Fruit fly (Drosophila melanogaster) whole organism, wandering third instar larva: ENCODE measurements around the gene CG7906.
A peak's percentile ranks its signal among the peaks of the same experiment; 100 is the strongest.

ENCODE experiments used
- Abd-B ChIP-seq: fragments of >200 bp; optimal IDR thresholded peaks from 2 replicates; lab custom pipeline; 2017; ENCODE audit warnings: missing biosample characterization, missing genetic modification characterization
- CG32264 ChIP-seq: fragments of 200-800 bp; sonication (Bioruptor generic); optimal IDR thresholded peaks from 2 replicates; lab custom pipeline; 2016; ENCODE audit warnings: missing biosample characterization, missing genetic modification characterization
- CG9705 ChIP-seq: fragments of 200-800 bp; sonication (Bioruptor generic); optimal IDR thresholded peaks from 2 replicates; lab custom pipeline; 2018; ENCODE audit warnings: missing biosample characterization, mild to moderate bottlenecking, missing genetic modification characterization
- CrebA ChIP-seq: fragments of 200-800 bp; sonication (Bioruptor generic); optimal IDR thresholded peaks from 2 replicates; lab custom pipeline; 2016; ENCODE audit warnings: missing biosample characterization, mild to moderate bottlenecking, missing genetic modification characterization, borderline replicate concordance
- Dfd ChIP-seq: fragments of >200 bp; optimal IDR thresholded peaks from 2 replicates; lab custom pipeline; 2017; ENCODE audit warnings: missing biosample characterization, missing genetic modification characterization
- Dif ChIP-seq: fragments of 200-275, 200-300 bp; sonication (Bioruptor generic); optimal IDR thresholded peaks from 2 replicates; lab custom pipeline; 2018; ENCODE audit warnings: missing biosample characterization, missing genetic modification characterization; ENCODE audit not compliant: partially characterized antibody
- HLH106 ChIP-seq: fragments of 200-800 bp; optimal IDR thresholded peaks from 3 replicates; lab custom pipeline; 2019; ENCODE audit warnings: missing biosample characterization, mild to moderate bottlenecking, missing genetic modification characterization, moderate library complexity
- Hnf4 ChIP-seq: fragments of 200-800 bp; sonication (Bioruptor generic); optimal IDR thresholded peaks from 2 replicates; lab custom pipeline; 2016; ENCODE audit warnings: missing biosample characterization, mild to moderate bottlenecking, missing genetic modification characterization
- Hr78 ChIP-seq: fragments of >200 bp; optimal IDR thresholded peaks from 2 replicates; lab custom pipeline; 2017; ENCODE audit warnings: missing biosample characterization, missing genetic modification characterization
- Hr83 ChIP-seq: fragments of 200-300 bp; sonication (Bioruptor generic); optimal IDR thresholded peaks from 2 replicates; lab custom pipeline; 2016; ENCODE audit warnings: missing biosample characterization, mild to moderate bottlenecking, missing genetic modification characterization, moderate library complexity; ENCODE audit not compliant: poor library complexity, severe bottlenecking
- Jra ChIP-seq: sonication (Bioruptor generic); optimal IDR thresholded peaks from 2 replicates; lab custom pipeline; 2016; ENCODE audit warnings: missing biosample characterization, missing genetic modification characterization
- Mio ChIP-seq: sonication (Bioruptor generic); optimal IDR thresholded peaks from 2 replicates; lab custom pipeline; 2016; ENCODE audit warnings: missing biosample characterization, missing genetic modification characterization
- Myc ChIP-seq: fragments of >200 bp; optimal IDR thresholded peaks from 2 replicates; lab custom pipeline; 2017
- N ChIP-seq: fragments of >200 bp; optimal IDR thresholded peaks from 2 replicates; lab custom pipeline; 2018; ENCODE audit warnings: missing biosample characterization, missing external identifiers, missing genetic modification characterization
- OdsH ChIP-seq: fragments of 200-800 bp; sonication (Bioruptor generic); optimal IDR thresholded peaks from 2 replicates; lab custom pipeline; 2016; ENCODE audit warnings: missing biosample characterization, mild to moderate bottlenecking, missing genetic modification characterization
- Rel ChIP-seq, 2 experiments: fragments of 200-800 bp; sonication (Bioruptor generic) in 1 of 2; optimal IDR thresholded peaks; 2 replicates in 1 of 2; 3 replicates in 1 of 2; lab custom pipeline; 2016 to 2019; ENCODE audit warnings: mild to moderate bottlenecking in 2 of 2, missing biosample characterization in 2 of 2, missing genetic modification characterization in 2 of 2, moderate library complexity in 1 of 2
- Sp1 ChIP-seq: fragments of 200-800 bp; sonication (Bioruptor generic); optimal IDR thresholded peaks from 3 replicates; lab custom pipeline; 2019; ENCODE audit warnings: missing biosample characterization, mild to moderate bottlenecking, missing genetic modification characterization, moderate library complexity
- Vsx2 ChIP-seq: fragments of 200-300, 225-300 bp; sonication (Bioruptor generic); optimal IDR thresholded peaks from 2 replicates; lab custom pipeline; 2018; ENCODE audit warnings: missing biosample characterization, missing genetic modification characterization; ENCODE audit not compliant: partially characterized antibody
- br ChIP-seq: fragments of 200-800 bp; sonication (Bioruptor generic); optimal IDR thresholded peaks from 2 replicates; lab custom pipeline; 2016; ENCODE audit warnings: missing biosample characterization, missing genetic modification characterization
- brk ChIP-seq: fragments of 200-800 bp; sonication (Bioruptor generic); optimal IDR thresholded peaks from 2 replicates; lab custom pipeline; 2016; ENCODE audit warnings: missing biosample characterization, mild to moderate bottlenecking, missing genetic modification characterization
- dl ChIP-seq, 2 experiments: fragments of 175-275, 200-275 bp in 1 of 2; fragments of 200-275 bp in 1 of 2; sonication (Bioruptor generic); optimal IDR thresholded peaks; lab custom pipeline; 2018; ENCODE audit warnings: mild to moderate bottlenecking in 2 of 2, missing biosample characterization in 2 of 2, missing genetic modification characterization in 2 of 2, moderate library complexity in 2 of 2; ENCODE audit not compliant: partially characterized antibody in 2 of 2, insufficient read depth in 1 of 2
- dmrt93B ChIP-seq: fragments of 200-800 bp; sonication (Bioruptor generic); optimal IDR thresholded peaks from 2 replicates; lab custom pipeline; 2018; ENCODE audit warnings: missing biosample characterization, mild to moderate bottlenecking, missing genetic modification characterization
- dsf ChIP-seq: sonication (Bioruptor generic); optimal IDR thresholded peaks from 2 replicates; lab custom pipeline; 2016; ENCODE audit warnings: missing biosample characterization, missing genetic modification characterization, borderline replicate concordance
- ey ChIP-seq: fragments of 200-800 bp; sonication (Bioruptor generic); optimal IDR thresholded peaks from 2 replicates; lab custom pipeline; 2016; ENCODE audit warnings: missing biosample characterization, missing genetic modification characterization
- foxo ChIP-seq, 2 experiments: fragments of 200-800 bp; sonication (Bioruptor generic); optimal IDR thresholded peaks; 2 replicates in 1 of 2; 3 replicates in 1 of 2; lab custom pipeline; 2016 to 2017; ENCODE audit warnings: missing biosample characterization in 2 of 2, missing genetic modification characterization in 2 of 2
- fru ChIP-seq: fragments of 200-800 bp; sonication (Bioruptor generic); optimal IDR thresholded peaks from 3 replicates; lab custom pipeline; 2016; ENCODE audit warnings: missing biosample characterization, mild to moderate bottlenecking, missing genetic modification characterization
- h ChIP-seq: fragments of 200-800 bp; sonication (Bioruptor generic); optimal IDR thresholded peaks from 3 replicates; lab custom pipeline; 2016; ENCODE audit warnings: missing biosample characterization, mild to moderate bottlenecking, missing genetic modification characterization
- jim ChIP-seq: fragments of 175-275, 200-325 bp; sonication (Bioruptor generic); optimal IDR thresholded peaks from 2 replicates; lab custom pipeline; 2016; ENCODE audit warnings: missing biosample characterization, mild to moderate bottlenecking, missing genetic modification characterization
- lola ChIP-seq: fragments of >200 bp; optimal IDR thresholded peaks from 2 replicates; lab custom pipeline; 2017; ENCODE audit warnings: missing biosample characterization, missing genetic modification characterization
- pan ChIP-seq: fragments of >200 bp; optimal IDR thresholded peaks from 2 replicates; lab custom pipeline; 2017
- psq ChIP-seq: fragments of 200-800 bp; sonication (Bioruptor generic); optimal IDR thresholded peaks from 3 replicates; lab custom pipeline; 2017; ENCODE audit warnings: missing biosample characterization, mild to moderate bottlenecking, missing genetic modification characterization, moderate library complexity
- rgr ChIP-seq: fragments of 200-800 bp; sonication (Bioruptor generic); optimal IDR thresholded peaks from 3 replicates; lab custom pipeline; 2016; ENCODE audit warnings: missing biosample characterization, mild to moderate bottlenecking, missing genetic modification characterization
- sage ChIP-seq: fragments of 200-800 bp; sonication (Bioruptor generic); optimal IDR thresholded peaks from 2 replicates; lab custom pipeline; 2016; ENCODE audit warnings: missing biosample characterization, mild to moderate bottlenecking, missing genetic modification characterization
- sv ChIP-seq: fragments of 200-800 bp; sonication (Bioruptor generic); optimal IDR thresholded peaks from 3 replicates; lab custom pipeline; 2016; ENCODE audit warnings: missing biosample characterization, missing genetic modification characterization
- usp ChIP-seq: fragments of >200 bp; optimal IDR thresholded peaks from 2 replicates; lab custom pipeline; 2017; ENCODE audit warnings: missing biosample characterization, missing genetic modification characterization
- woc ChIP-seq: sonication (Bioruptor generic); optimal IDR thresholded peaks from 2 replicates; lab custom pipeline; 2016; ENCODE audit warnings: missing biosample characterization, mild to moderate bottlenecking, missing genetic modification characterization

CG7906 gene

DNA sequence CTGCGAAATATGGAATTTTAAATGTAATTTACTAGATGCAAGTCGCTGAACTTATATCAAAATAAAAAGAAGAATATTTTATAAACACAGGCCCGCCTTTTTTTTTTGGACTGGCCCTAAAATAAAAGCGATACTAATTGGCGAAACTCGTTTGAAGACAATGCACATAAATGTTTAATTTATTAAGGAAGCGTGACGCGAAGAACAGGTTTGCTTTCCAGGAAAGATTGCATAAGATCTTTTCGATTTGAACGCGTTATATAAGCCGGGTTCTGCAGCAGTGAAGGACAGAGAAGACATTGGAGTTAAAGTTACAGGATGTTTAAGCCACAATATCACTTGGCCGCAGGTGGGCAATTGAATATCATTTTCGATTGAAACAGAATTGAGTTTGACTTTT lies 3.3 kb upstream of the CG7906 start, which contains the start of gene CG7924:
CG7924 (plus strand) TSS at position 301 of the 400 bp plus-strand sequence.
- TF ChIP-seq Mio (GFP tag; lab: Kevin White, UChicago) (no peak), Abd-B (GFP tag; lab: Kevin White, UChicago) (no peak), h (GFP tag; lab: Kevin White, UChicago) (no peak), Rel (GFP tag; optimal IDR thresholded peaks at IDR 0.05; lab: Kevin White, UChicago) (no peak), Rel (tag; optimal IDR thresholded peaks at IDR 0.05; lab: Kevin White, UChicago) (no peak), jim (no peak), br (no peak), ey (GFP tag; lab: Kevin White, UChicago) (no peak), HLH106 (tag; lab: Kevin White, UChicago) (no peak), woc (GFP tag; lab: Kevin White, UChicago) (no peak), Hr78 (GFP tag; lab: Kevin White, UChicago) (no peak), lola (GFP tag; lab: Kevin White, UChicago) (no peak), dsf (GFP tag; lab: Kevin White, UChicago) (no peak), Dif (GFP tag; lab: Kevin White, UChicago) (no peak), dl (GFP tag; optimal IDR thresholded peaks at IDR 0.05; lab: Kevin White, UChicago; ENCODE audit: insufficient read depth in 1 of 2, partially characterized antibody in 2 of 2) (no peak), Jra (no peak), dmrt93B (no peak), Vsx2 (GFP tag; lab: Kevin White, UChicago) (no peak), Dfd (GFP tag; lab: Kevin White, UChicago) (no peak), Sp1 (no peak)

DNA sequence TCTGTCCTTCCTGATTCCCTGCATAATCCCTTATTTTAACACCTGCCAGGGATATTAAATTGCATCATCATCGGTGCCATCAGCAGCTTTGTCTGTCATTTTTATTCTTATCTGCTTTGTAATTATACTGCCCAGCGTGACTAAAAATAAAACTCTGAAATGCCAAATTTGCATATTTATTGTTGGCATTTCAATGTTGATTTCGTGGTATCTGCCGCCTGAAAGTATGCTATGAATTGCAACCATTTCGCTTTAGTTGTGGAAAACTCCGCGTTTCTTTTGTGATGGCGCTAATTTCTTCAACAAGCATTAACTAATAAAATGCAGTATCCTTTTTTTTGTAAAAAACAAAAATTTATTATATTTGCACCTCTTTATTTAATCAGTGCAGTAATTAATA lies 615 bp upstream of the CG7906 start, which contains the start of gene CG34244:
CG34244 (minus strand) TSS at position 122 of the 400 bp plus-strand sequence.
- no peak for TF ChIP-seq Dfd (GFP tag; lab: Kevin White, UChicago)
- TF ChIP-seq Hnf4 (GFP tag; lab: Kevin White, UChicago) = no peak
- no peak for TF ChIP-seq CG9705 (GFP tag; lab: Kevin White, UChicago)
- peak; percentile 31 for TF ChIP-seq Myc (lab: Kevin White, UChicago)
- TF ChIP-seq Jra = no peak
- no peak for TF ChIP-seq sv (GFP tag; lab: Kevin White, UChicago)
- TF ChIP-seq CrebA (GFP tag; lab: Kevin White, UChicago) = no peak
- TF ChIP-seq Vsx2 (GFP tag; lab: Kevin White, UChicago) = no peak

DNA sequence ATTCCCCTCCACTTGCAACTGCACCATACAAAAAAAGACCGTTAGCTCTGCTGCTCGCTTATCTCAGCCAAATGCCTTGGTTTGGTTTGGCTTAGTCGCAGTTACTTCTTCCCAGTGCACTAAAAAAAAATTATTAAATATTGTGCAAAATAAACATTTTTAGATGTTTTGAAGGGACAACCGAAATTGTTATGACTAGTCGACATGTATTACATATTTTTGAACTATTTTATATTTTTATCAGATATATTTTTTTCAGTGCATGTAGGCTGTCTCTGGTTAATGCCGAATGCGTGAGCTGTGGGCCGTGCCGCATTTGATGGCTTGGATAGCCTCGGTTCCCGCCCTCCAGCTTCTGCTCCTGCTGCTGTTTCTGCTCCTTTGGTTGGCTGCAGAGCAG lies 2.9 kb downstream of the CG7906 start:
- TF ChIP-seq brk (GFP tag; lab: Kevin White, UChicago) (no peak), pan (lab: Kevin White, UChicago) (no peak), CG32264 (GFP tag; lab: Kevin White, UChicago) (peak; percentile 3), N (GFP tag; lab: Kevin White, UChicago) (no peak), Abd-B (GFP tag; lab: Kevin White, UChicago) (no peak), Vsx2 (GFP tag; lab: Kevin White, UChicago) (no peak), jim (no peak), dl (GFP tag; optimal IDR thresholded peaks at IDR 0.05; lab: Kevin White, UChicago; ENCODE audit: insufficient read depth in 1 of 2, partially characterized antibody in 2 of 2) (no peak), woc (GFP tag; lab: Kevin White, UChicago) (peak; percentile 13), lola (GFP tag; lab: Kevin White, UChicago) (no peak), OdsH (GFP tag; lab: Kevin White, UChicago) (peak; percentile 58), CG9705 (GFP tag; lab: Kevin White, UChicago) (no peak), Hr83 (no peak), Hr78 (GFP tag; lab: Kevin White, UChicago) (no peak), h (GFP tag; lab: Kevin White, UChicago) (peak; percentile 51), Sp1 (peak; percentile 61), Dif (GFP tag; lab: Kevin White, UChicago) (no peak), sv (GFP tag; lab: Kevin White, UChicago) (no peak), CrebA (GFP tag; lab: Kevin White, UChicago) (no peak), sage (GFP tag; lab: Kevin White, UChicago) (no peak), Dfd (GFP tag; lab: Kevin White, UChicago) (no peak), fru (peak; percentile 57), foxo (GFP tag; optimal IDR thresholded peaks at IDR 0.05; lab: Kevin White, UChicago) (peak in 1 of 2 experiments; percentile 56), usp (GFP tag; lab: Kevin White, UChicago) (no peak), rgr (GFP tag; lab: Kevin White, UChicago) (peak; percentile 31), Rel (GFP tag; optimal IDR thresholded peaks at IDR 0.05; lab: Kevin White, UChicago) (no peak), Rel (tag; optimal IDR thresholded peaks at IDR 0.05; lab: Kevin White, UChicago) (no peak), psq (GFP tag; lab: Kevin White, UChicago) (peak; percentile 47), ey (GFP tag; lab: Kevin White, UChicago) (peak; percentile 34), HLH106 (tag; lab: Kevin White, UChicago) (peak; percentile 32)
